Worm (Caenorhabditis elegans): ENCODE data around the gene E04F6.6.

DNA sequence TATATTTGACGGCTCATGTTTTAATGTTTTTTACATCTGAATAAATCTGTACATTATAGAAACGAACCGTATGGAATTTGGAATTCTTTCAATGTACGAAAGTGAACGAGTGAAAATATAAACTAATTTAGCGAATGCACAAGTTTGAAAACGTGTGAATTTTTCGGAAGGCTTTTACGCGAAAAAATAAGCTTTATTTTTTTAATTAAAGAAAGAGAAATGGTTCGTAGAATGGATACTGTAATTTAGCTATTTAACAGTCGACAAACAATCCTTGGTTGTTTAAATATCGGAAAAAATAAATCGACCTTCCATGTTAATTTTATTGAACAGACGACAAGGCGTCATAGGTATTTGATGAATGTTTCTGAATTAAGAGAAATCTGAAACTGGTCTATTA is 3.8 kb downstream of the E04F6.6 start, which contains the start of gene acdh-12:
- TF ChIP-seq elt-3 (tag; optimal IDR thresholded peaks at IDR 0.05) (no peak), nhr-28 (tag; optimal IDR thresholded peaks at IDR 0.05) (no peak), lsy-2 (tag; optimal IDR thresholded peaks at IDR 0.05) (no peak)

Measured in whole organism, mixed stage, embryonic.